Worm (Caenorhabditis elegans) whole organism, L2 larva: Measurements from ENCODE around the gene mdh-1.

Source experiments
- R02D3.7 ChIP-seq: fragments of 150-350 bp; optimal IDR thresholded peaks from 2 replicates; lab custom pipeline; 2014; ENCODE audit warnings: missing biosample characterization, missing genetic modification characterization
- ama-1 ChIP-seq: fragments of 150-350 bp; optimal IDR thresholded peaks from 2 replicates; lab custom pipeline; 2018; ENCODE audit warnings: inconsistent platforms
- ceh-16 ChIP-seq: fragments of 150-350 bp; optimal IDR thresholded peaks from 2 replicates; lab custom pipeline; 2014; ENCODE audit warnings: missing biosample characterization, missing genetic modification characterization
- ceh-82 ChIP-seq: fragments of 150-350 bp; optimal IDR thresholded peaks from 2 replicates; lab custom pipeline; 2014; ENCODE audit warnings: missing biosample characterization, missing genetic modification characterization
- fos-1 ChIP-seq: fragments of 150-350 bp; optimal IDR thresholded peaks from 2 replicates; lab custom pipeline; 2014; ENCODE audit warnings: missing biosample characterization, missing genetic modification characterization
- lin-13 ChIP-seq: fragments of 150-350 bp; optimal IDR thresholded peaks from 2 replicates; lab custom pipeline; 2014; ENCODE audit warnings: missing biosample characterization, missing genetic modification reagents, missing genetic modification characterization
- mdl-1 ChIP-seq, 2 experiments: fragments of 150-350 bp in 1 of 2; sonication (generic microtip) in 1 of 2; optimal IDR thresholded peaks; 2 replicates each; lab custom pipeline; 2017; ENCODE audit warnings: missing biosample characterization in 2 of 2, missing genetic modification characterization in 2 of 2
- nhr-11 ChIP-seq: fragments of 150-350 bp; optimal IDR thresholded peaks from 2 replicates; lab custom pipeline; 2014; ENCODE audit warnings: missing biosample characterization, missing genetic modification characterization
- ztf-11 ChIP-seq: sonication (generic microtip); optimal IDR thresholded peaks from 2 replicates; lab custom pipeline; 2017; ENCODE audit warnings: missing biosample characterization, missing genetic modification characterization

DNA sequence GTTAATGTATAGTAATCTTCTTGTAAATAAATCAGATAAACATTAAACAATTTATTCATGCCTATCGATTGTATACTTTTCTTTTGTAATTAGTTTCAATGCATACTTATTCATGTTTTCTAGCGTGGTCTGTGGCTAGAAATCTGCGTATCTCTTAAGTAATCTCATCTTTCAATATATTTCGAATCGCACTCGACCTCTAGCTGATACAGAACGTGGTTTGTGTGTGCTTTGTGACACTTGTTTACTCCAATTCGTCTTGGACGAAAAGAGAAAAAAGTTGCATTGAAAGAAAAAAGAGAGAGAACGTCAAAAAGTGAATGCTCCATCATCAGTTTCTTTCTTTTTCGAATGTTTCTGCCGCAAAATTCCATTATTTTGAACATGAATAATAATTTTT lies 17.9 kb downstream of the mdh-1 start:
- TF ChIP-seq ztf-11 (tag; lab: Kevin White, UChicago) (no peak), nhr-11 (tag; lab: Kevin White, UChicago) (no peak), ceh-16 (tag; lab: Kevin White, UChicago) (no peak), R02D3.7 (tag; lab: Kevin White, UChicago) (no peak), fos-1 (tag; lab: Kevin White, UChicago) (no peak), lin-13 (GFP tag; lab: Kevin White, UChicago) (no peak), ama-1 (no peak), mdl-1 (tag; optimal IDR thresholded peaks at IDR 0.05; lab: Kevin White, UChicago) (no peak), ceh-82 (tag; lab: Kevin White, UChicago) (no peak)
